Worm (Caenorhabditis elegans) whole organism, L1 larva: Measurements from ENCODE around the gene tra-4.

Source experiments
- C16A3.4 ChIP-seq: fragments of 150-350 bp; optimal IDR thresholded peaks from 2 replicates; lab custom pipeline; 2014; ENCODE audit warnings: missing biosample characterization, missing genetic modification characterization
- Y116A8C.19 ChIP-seq: sonication (generic microtip); optimal IDR thresholded peaks from 2 replicates; lab custom pipeline; 2016; ENCODE audit warnings: missing compliant biosample characterization, missing genetic modification characterization, borderline replicate concordance
- ama-1 ChIP-seq: fragments of 150-350 bp; optimal IDR thresholded peaks from 2 replicates; lab custom pipeline; 2014
- blmp-1 ChIP-seq: fragments of 150-350 bp; optimal IDR thresholded peaks from 2 replicates; lab custom pipeline; 2014; ENCODE audit warnings: missing biosample characterization, missing genetic modification characterization
- ceh-63 ChIP-seq: fragments of 200-800 bp; sonication (Bioruptor generic); optimal IDR thresholded peaks from 2 replicates; lab custom pipeline; 2018; ENCODE audit warnings: mild to moderate bottlenecking, missing genetic modification characterization, missing compliant biosample characterization
- ceh-90 ChIP-seq: sonication (generic microtip); optimal IDR thresholded peaks from 2 replicates; lab custom pipeline; 2016; ENCODE audit warnings: missing genetic modification characterization, missing compliant biosample characterization
- dsc-1 ChIP-seq: sonication (generic microtip); optimal IDR thresholded peaks from 2 replicates; lab custom pipeline; 2016; ENCODE audit warnings: mild to moderate bottlenecking, missing genetic modification characterization, missing compliant biosample characterization
- efl-1 ChIP-seq, 4 experiments: fragments of 150-350 bp; optimal IDR thresholded peaks in 3 of 4; peaks in 1 of 4; 1 replicate in 1 of 4; 2 replicates in 3 of 4; lab custom pipeline; 2014; ENCODE audit warnings: missing biosample characterization in 2 of 4, missing genetic modification characterization in 2 of 4, missing genetic modification reagents in 2 of 4
- efl-3 ChIP-seq: fragments of 200-800 bp; sonication (Bioruptor generic); optimal IDR thresholded peaks from 2 replicates; lab custom pipeline; 2018; ENCODE audit warnings: mild to moderate bottlenecking, missing genetic modification characterization, missing compliant biosample characterization
- egl-27 ChIP-seq, 2 experiments: fragments of 150-350 bp in 1 of 2; sonication (generic microtip); optimal IDR thresholded peaks; 3 replicates each; lab custom pipeline; 2017 to 2018; ENCODE audit warnings: missing biosample characterization in 2 of 2, missing genetic modification characterization in 2 of 2, missing genetic modification reagents in 2 of 2
- elt-3 ChIP-seq, 6 experiments: fragments of 150-350 bp in 1 of 6; sonication (generic microtip); optimal IDR thresholded peaks; 2 replicates each; lab custom pipeline; 2017 to 2018; ENCODE audit warnings: missing biosample characterization in 6 of 6, missing genetic modification characterization in 6 of 6, inconsistent platforms in 1 of 6
- fkh-4 ChIP-seq: sonication (generic microtip); optimal IDR thresholded peaks from 2 replicates; lab custom pipeline; 2016; ENCODE audit warnings: missing compliant biosample characterization, missing genetic modification characterization, borderline replicate concordance
- fkh-8 ChIP-seq: sonication (generic microtip); optimal IDR thresholded peaks from 2 replicates; lab custom pipeline; 2016; ENCODE audit warnings: mild to moderate bottlenecking, missing genetic modification characterization, missing compliant biosample characterization
- fos-1 ChIP-seq: fragments of 150-350 bp; optimal IDR thresholded peaks from 2 replicates; lab custom pipeline; 2014; ENCODE audit warnings: missing biosample characterization, missing genetic modification characterization
- hpl-2 ChIP-seq: fragments of 150-350 bp; optimal IDR thresholded peaks from 2 replicates; lab custom pipeline; 2014; ENCODE audit warnings: missing biosample characterization, missing genetic modification reagents, missing genetic modification characterization
- irx-1 ChIP-seq: sonication (generic microtip); optimal IDR thresholded peaks from 2 replicates; lab custom pipeline; 2016; ENCODE audit warnings: missing genetic modification characterization, missing compliant biosample characterization
- lin-14 ChIP-seq: fragments of 200-800 bp; sonication (Bioruptor generic); optimal IDR thresholded peaks from 2 replicates; lab custom pipeline; 2018; ENCODE audit warnings: mild to moderate bottlenecking, missing genetic modification characterization, moderate library complexity, missing compliant biosample characterization
- lin-35 ChIP-seq, 2 experiments: fragments of 150-350 bp; optimal IDR thresholded peaks; 2 replicates each; lab custom pipeline; 2014; ENCODE audit warnings: missing biosample characterization in 2 of 2, missing genetic modification characterization in 2 of 2, missing genetic modification reagents in 2 of 2
- lsy-2 ChIP-seq, 2 experiments: fragments of 150-350 bp; optimal IDR thresholded peaks; 2 replicates each; lab custom pipeline; 2014; ENCODE audit warnings: missing biosample characterization in 2 of 2, missing genetic modification characterization in 2 of 2
- mep-1 ChIP-seq: fragments of 150-350 bp; optimal IDR thresholded peaks from 2 replicates; lab custom pipeline; 2014; ENCODE audit warnings: missing biosample characterization, missing genetic modification characterization
- nhr-11 ChIP-seq: fragments of 150-350 bp; optimal IDR thresholded peaks from 2 replicates; lab custom pipeline; 2014; ENCODE audit warnings: missing biosample characterization, missing genetic modification characterization
- nhr-19 ChIP-seq: fragments of 200-800 bp; sonication (Bioruptor generic); conservative IDR thresholded peaks from 2 replicates; pipeline ENCODE4 v1.3.6; 2022; ENCODE audit warnings: missing genetic modification characterization, missing compliant biosample characterization
- nhr-20 ChIP-seq: sonication (generic microtip); optimal IDR thresholded peaks from 2 replicates; lab custom pipeline; 2016; ENCODE audit warnings: mild to moderate bottlenecking, missing genetic modification characterization, missing compliant biosample characterization
- nhr-237 ChIP-seq: fragments of 150-350 bp; optimal IDR thresholded peaks from 2 replicates; lab custom pipeline; 2014; ENCODE audit warnings: missing biosample characterization, missing genetic modification characterization
- nhr-28 ChIP-seq: fragments of 150-350 bp; optimal IDR thresholded peaks from 2 replicates; lab custom pipeline; 2014; ENCODE audit warnings: missing biosample characterization, missing genetic modification characterization
- nhr-47 ChIP-seq: sonication (generic microtip); optimal IDR thresholded peaks from 2 replicates; lab custom pipeline; 2016; ENCODE audit warnings: mild to moderate bottlenecking, missing genetic modification characterization, moderate library complexity, missing compliant biosample characterization
- nhr-71 ChIP-seq: sonication (generic microtip); optimal IDR thresholded peaks from 2 replicates; lab custom pipeline; 2016; ENCODE audit warnings: mild to moderate bottlenecking, missing genetic modification characterization, moderate library complexity, missing compliant biosample characterization
- nhr-85 ChIP-seq: sonication (generic microtip); peaks from one replicate; lab custom pipeline; 2016; ENCODE audit warnings: missing genetic modification characterization, inconsistent platforms, missing compliant biosample characterization
- nhr-90 ChIP-seq: sonication (generic microtip); optimal IDR thresholded peaks from 2 replicates; lab custom pipeline; 2016; ENCODE audit warnings: mild to moderate bottlenecking, missing genetic modification characterization, missing compliant biosample characterization; ENCODE audit not compliant: poor library complexity
- pag-3 ChIP-seq: sonication (generic microtip); optimal IDR thresholded peaks from 2 replicates; lab custom pipeline; 2017; ENCODE audit warnings: missing genetic modification characterization, mild to moderate bottlenecking, missing compliant biosample characterization, antibody characterized with exemption, borderline replicate concordance; ENCODE audit not compliant: insufficient read depth
- pax-3 ChIP-seq: fragments of 200-800 bp; sonication (Bioruptor generic); optimal IDR thresholded peaks from 2 replicates; lab custom pipeline; 2018; ENCODE audit warnings: mild to moderate bottlenecking, missing genetic modification characterization, moderate library complexity, missing compliant biosample characterization
- rnt-1 ChIP-seq: sonication (generic microtip); optimal IDR thresholded peaks from 2 replicates; lab custom pipeline; 2016; ENCODE audit warnings: mild to moderate bottlenecking, missing genetic modification characterization, moderate library complexity, missing compliant biosample characterization
- skn-1 ChIP-seq: fragments of 150-350 bp; optimal IDR thresholded peaks from 2 replicates; lab custom pipeline; 2014; ENCODE audit warnings: missing biosample characterization, missing genetic modification characterization
- snu-23 ChIP-seq: sonication (generic microtip); optimal IDR thresholded peaks from 2 replicates; lab custom pipeline; 2016; ENCODE audit warnings: missing genetic modification characterization, missing compliant biosample characterization
- sox-4 ChIP-seq: sonication (generic microtip); optimal IDR thresholded peaks from 2 replicates; lab custom pipeline; 2016; ENCODE audit warnings: missing genetic modification characterization, missing compliant biosample characterization
- sptf-1 ChIP-seq: fragments of 150-350 bp; optimal IDR thresholded peaks from 2 replicates; lab custom pipeline; 2014; ENCODE audit warnings: missing biosample characterization, missing genetic modification characterization
- swsn-7 ChIP-seq: sonication (generic microtip); optimal IDR thresholded peaks from 2 replicates; lab custom pipeline; 2016; ENCODE audit warnings: missing genetic modification characterization, missing compliant biosample characterization
- tlp-1 ChIP-seq: fragments of 150-350 bp; optimal IDR thresholded peaks from 2 replicates; lab custom pipeline; 2014; ENCODE audit warnings: missing biosample characterization, missing genetic modification characterization
- unc-130 ChIP-seq: fragments of 150-350 bp; optimal IDR thresholded peaks from 2 replicates; lab custom pipeline; 2017; ENCODE audit warnings: missing biosample characterization, missing genetic modification characterization, inconsistent platforms
- xbp-1 ChIP-seq: sonication (generic microtip); optimal IDR thresholded peaks from 2 replicates; lab custom pipeline; 2016; ENCODE audit warnings: missing genetic modification characterization, missing compliant biosample characterization
- ztf-4 ChIP-seq: fragments of 150-350 bp; optimal IDR thresholded peaks from 2 replicates; lab custom pipeline; 2014; ENCODE audit warnings: missing biosample characterization, missing genetic modification characterization

Gene tra-4

ce11 chrX:2862372-2862771 lies 5.0 kb upstream of the tra-4 start, which contains the start of gene comt-1:
TSS of gene comt-1 (minus strand) at chrX:2862472.
- TF ChIP-seq egl-27 (tag; optimal IDR thresholded peaks at IDR 0.05; lab: Kevin White, UChicago) (no peak), irx-1 (tag; lab: Kevin White, UChicago) (no peak), nhr-85 (tag; lab: Kevin White, UChicago) (peak; percentile 28), ama-1 (lab: Kevin White, UChicago) (no peak)

- TF ChIP-seq fos-1 (tag; lab: Kevin White, UChicago) (no peak), ceh-90 (no peak), skn-1 (peak; percentile 34), efl-3 (GFP tag; lab: Kevin White, UChicago) (no peak), mep-1 (tag; lab: Kevin White, UChicago) (peak; percentile 24), nhr-85 (tag; lab: Kevin White, UChicago) (peak; percentile 90), elt-3 (tag; optimal IDR thresholded peaks at IDR 0.05; lab: Kevin White, UChicago) (peak in 2 of 6 experiments; percentile 21 to 62), nhr-90 (tag; lab: Kevin White, UChicago) (peak; percentile 72), unc-130 (tag; lab: Kevin White, UChicago) (peak; percentile 44), sptf-1 (tag; lab: Kevin White, UChicago) (no peak), nhr-71 (tag; lab: Kevin White, UChicago) (peak; percentile 62), blmp-1 (tag; lab: Kevin White, UChicago) (peak; percentile 66), swsn-7 (tag; lab: Kevin White, UChicago) (no peak), lin-35 (GFP tag; optimal IDR thresholded peaks at IDR 0.05; lab: Kevin White, UChicago) (peak in 1 of 2 experiments; percentile 57), nhr-20 (tag; lab: Kevin White, UChicago) (peak; percentile 58), nhr-11 (tag; lab: Kevin White, UChicago) (no peak), tlp-1 (tag; lab: Kevin White, UChicago) (no peak), lin-14 (GFP tag; lab: Kevin White, UChicago) (peak; percentile 56), rnt-1 (tag; lab: Kevin White, UChicago) (peak; percentile 2), Y116A8C.19 (tag; lab: Kevin White, UChicago) (no peak), ama-1 (lab: Kevin White, UChicago) (no peak), nhr-19 (GFP tag; lab: Robert Waterston, UW) (peak; percentile 44), pag-3 (no peak), lsy-2 (tag; optimal IDR thresholded peaks at IDR 0.05; lab: Kevin White, UChicago) (peak in 1 of 2 experiments; percentile 9), efl-1 (optimal IDR thresholded peaks at IDR 0.05; lab: Kevin White, UChicago) (no peak), efl-1 (GFP tag; optimal IDR thresholded peaks at IDR 0.05 in 1 of 2; lab: Kevin White, UChicago) (peak in 1 of 2 experiments; percentile 82), snu-23 (GFP tag; lab: Kevin White, UChicago) (peak; percentile 56), C16A3.4 (tag; lab: Kevin White, UChicago) (peak; percentile 35), hpl-2 (no peak), nhr-47 (tag; lab: Kevin White, UChicago) (peak; percentile 2)
These were observed 977 bp upstream of the tra-4 start for ce11 chrX:2858380-2858779.

- peak; percentile 89 for TF ChIP-seq pax-3 (tag; lab: Kevin White, UChicago)
- peak; percentile 47 for TF ChIP-seq fkh-8 (tag; lab: Kevin White, UChicago)
- TF ChIP-seq pag-3: no peak
- no peak for TF ChIP-seq C16A3.4 (tag; lab: Kevin White, UChicago)
- TF ChIP-seq nhr-71 (tag; lab: Kevin White, UChicago): peak; percentile 52
- TF ChIP-seq nhr-28 (tag; lab: Kevin White, UChicago): no peak
- no peak for TF ChIP-seq hpl-2
- TF ChIP-seq ceh-63 (GFP tag; lab: Kevin White, UChicago): no peak
- no peak for TF ChIP-seq nhr-11 (tag; lab: Kevin White, UChicago)
- TF ChIP-seq nhr-237 (tag; lab: Kevin White, UChicago): no peak
- TF ChIP-seq fkh-4 (tag; lab: Kevin White, UChicago): peak; percentile 46
- peak; percentile 2 for TF ChIP-seq xbp-1
- TF ChIP-seq blmp-1 (tag; lab: Kevin White, UChicago): no peak
- TF ChIP-seq mep-1 (tag; lab: Kevin White, UChicago): no peak
- no peak for TF ChIP-seq efl-1 (optimal IDR thresholded peaks at IDR 0.05; lab: Kevin White, UChicago)
- TF ChIP-seq efl-1 (GFP tag; optimal IDR thresholded peaks at IDR 0.05 in 1 of 2; lab: Kevin White, UChicago): peak in 1 of 2 experiments; percentile 70
- TF ChIP-seq sox-4 (tag; lab: Kevin White, UChicago): peak; percentile 49
- peak; percentile 61 for TF ChIP-seq nhr-47 (tag; lab: Kevin White, UChicago)
- peak; percentile 94 for TF ChIP-seq dsc-1 (tag; lab: Kevin White, UChicago)
- peak; percentile 35 for TF ChIP-seq ztf-4 (tag; lab: Kevin White, UChicago)
These were observed 3.4 kb downstream of the tra-4 start for ce11 chrX:2853963-2854362.
